Worm (Caenorhabditis elegans): ENCODE measurements around the gene F55G1.15.

- TF ChIP-seq lim-7 (GFP tag; IDR thresholded peaks at IDR 0.05) (no peak), mdt-29 (GFP tag; IDR thresholded peaks at IDR 0.05) (no peak), nhr-28 (tag; optimal IDR thresholded peaks at IDR 0.05) (no peak), ces-1 (GFP tag; optimal IDR thresholded peaks at IDR 0.05) (no peak), ama-1 (optimal IDR thresholded peaks at IDR 0.05) (no peak)
Measured at ce11 chrIV:7547843-7548578, 46.8 kb upstream of the F55G1.15 start, which contains the start of the genes cdd-2 and oef-1.
